Fruit fly (Drosophila melanogaster): ENCODE measurements around the gene pths.

Gene pths

DNA sequence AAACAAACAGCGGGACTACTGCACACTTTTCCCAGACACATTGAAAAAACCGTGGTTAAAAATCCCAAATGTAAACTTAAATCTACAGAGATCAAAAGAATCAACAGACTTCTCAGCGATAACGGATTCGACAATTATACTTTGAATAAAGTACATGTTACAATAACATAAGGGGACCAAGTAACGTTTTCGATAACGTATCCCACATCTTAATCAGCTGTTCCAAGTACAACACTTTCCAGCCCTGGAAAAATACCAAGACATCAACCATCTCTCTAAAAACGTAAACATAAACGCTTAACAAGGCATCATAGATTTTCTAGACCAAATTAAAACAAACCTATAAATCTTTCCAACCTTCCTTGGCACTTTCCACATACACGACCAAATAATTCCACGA lies 10.8 kb downstream of the pths start (continued):
- TF ChIP-seq Scr (GFP tag; IDR thresholded peaks at IDR 0.05; ENCODE audit: partially characterized antibody): peak; percentile 16; the same call in 1 of the 2 replicates
- no peak for TF ChIP-seq CG8359 (GFP tag; optimal IDR thresholded peaks at IDR 0.05; ENCODE audit: borderline replicate concordance)
- peak; percentile 96 for TF ChIP-seq CG10431 (GFP tag; optimal IDR thresholded peaks at IDR 0.05)
- no peak for TF ChIP-seq Xrp1 (GFP tag; IDR thresholded peaks at IDR 0.05)
- no peak for TF ChIP-seq Lpt (GFP tag; optimal IDR thresholded peaks at IDR 0.05)
- no peak for TF ChIP-seq gsb (GFP tag; IDR thresholded peaks at IDR 0.05)
- TF ChIP-seq Mad (GFP tag; optimal IDR thresholded peaks at IDR 0.05): no peak
- no peak for TF ChIP-seq sisA (GFP tag; IDR thresholded peaks at IDR 0.05)
- TF ChIP-seq Ravus (GFP tag; IDR thresholded peaks at IDR 0.05): no peak
- no peak for TF ChIP-seq CG16863 (GFP tag; optimal IDR thresholded peaks at IDR 0.05)
- TF ChIP-seq CG3163 (GFP tag; optimal IDR thresholded peaks at IDR 0.05): no peak
- TF ChIP-seq disco-r (GFP tag; optimal IDR thresholded peaks at IDR 0.05): no peak
- TF ChIP-seq HHEX (GFP tag; optimal IDR thresholded peaks at IDR 0.05): no peak
- no peak for TF ChIP-seq CG4854 (GFP tag; optimal IDR thresholded peaks at IDR 0.05)
- no peak for TF ChIP-seq fd96Cb (tag; optimal IDR thresholded peaks at IDR 0.05)
- TF ChIP-seq fru (optimal IDR thresholded peaks at IDR 0.05): no peak
- TF ChIP-seq Eip74EF (GFP tag; optimal IDR thresholded peaks at IDR 0.05): no peak
- TF ChIP-seq Ptx1 (GFP tag; IDR thresholded peaks at IDR 0.05): no peak
- TF ChIP-seq CG10321 (GFP tag; IDR thresholded peaks at IDR 0.05): no peak
- no peak for TF ChIP-seq CG9215 (GFP tag; IDR thresholded peaks at IDR 0.05)
- TF ChIP-seq CG6175 (GFP tag; IDR thresholded peaks at IDR 0.05): no peak
- TF ChIP-seq CG17359 (tag; optimal IDR thresholded peaks at IDR 0.05): no peak
- TF ChIP-seq CG6254 (GFP tag; optimal IDR thresholded peaks at IDR 0.05): no peak
- TF ChIP-seq aop (GFP tag; IDR thresholded peaks at IDR 0.05): no peak
- no peak for TF ChIP-seq CG6689 (GFP tag; IDR thresholded peaks at IDR 0.05)
- no peak for TF ChIP-seq Hr39 (optimal IDR thresholded peaks at IDR 0.05)
- no peak for TF ChIP-seq Hr78 (GFP tag; optimal IDR thresholded peaks at IDR 0.05)
- TF ChIP-seq CG17568 (GFP tag; optimal IDR thresholded peaks at IDR 0.05): no peak
- TF ChIP-seq Tbp (GFP tag; optimal IDR thresholded peaks at IDR 0.05): no peak
- TF ChIP-seq Dek (tag; optimal IDR thresholded peaks at IDR 0.05): no peak
- TF ChIP-seq zen2 (GFP tag; IDR thresholded peaks at IDR 0.05; ENCODE audit: partially characterized antibody): no peak
- no peak for TF ChIP-seq CG5245 (GFP tag; optimal IDR thresholded peaks at IDR 0.05)
- no peak for TF ChIP-seq Doc2 (GFP tag; IDR thresholded peaks at IDR 0.05)
- no peak for TF ChIP-seq slbo (GFP tag; IDR thresholded peaks at IDR 0.05)
- TF ChIP-seq CG1233 (GFP tag; optimal IDR thresholded peaks at IDR 0.05): no peak
- no peak for TF ChIP-seq stc (GFP tag; IDR thresholded peaks at IDR 0.05)
- TF ChIP-seq Side (GFP tag; optimal IDR thresholded peaks at IDR 0.05): no peak
- no peak for TF ChIP-seq CG18262 (tag; optimal IDR thresholded peaks at IDR 0.05)
- TF ChIP-seq dysf (GFP tag; IDR thresholded peaks at IDR 0.05): no peak
- no peak for TF ChIP-seq CG12219 (GFP tag; optimal IDR thresholded peaks at IDR 0.05)
- no peak for TF ChIP-seq CG8388 (GFP tag; optimal IDR thresholded peaks at IDR 0.05)
- TF ChIP-seq CG30020 (tag; optimal IDR thresholded peaks at IDR 0.05): peak; percentile 26
- no peak for TF ChIP-seq CG18764 (GFP tag; optimal IDR thresholded peaks at IDR 0.05)
- TF ChIP-seq pita (GFP tag; optimal IDR thresholded peaks at IDR 0.05): no peak
- TF ChIP-seq MTF-1 (GFP tag; optimal IDR thresholded peaks at IDR 0.05; ENCODE audit: borderline replicate concordance): no peak
- TF ChIP-seq MBD-R2 (GFP tag; IDR thresholded peaks at IDR 0.05): peak; percentile 86
- no peak for TF ChIP-seq CG15011 (GFP tag; optimal IDR thresholded peaks at IDR 0.05)
- TF ChIP-seq tx (GFP tag; optimal IDR thresholded peaks at IDR 0.05): no peak
- TF ChIP-seq stwl (tag; optimal IDR thresholded peaks at IDR 0.05): peak; percentile 78
- no peak for TF ChIP-seq CG33213 (GFP tag; optimal IDR thresholded peaks at IDR 0.05)
- no peak for TF ChIP-seq Spps (tag; optimal IDR thresholded peaks at IDR 0.05)
- TF ChIP-seq klu (GFP tag; IDR thresholded peaks at IDR 0.05): no peak
- peak; percentile 0 for TF ChIP-seq pfk (GFP tag; optimal IDR thresholded peaks at IDR 0.05)
